Fruit fly (Drosophila melanogaster) whole organism, pupa: ENCODE measurements around the gene soti.
A peak's percentile ranks its signal among the peaks of the same experiment; 100 is the strongest.

ENCODE experiments used
- CG10348 ChIP-seq: fragments of 200-800 bp; sonication (Bioruptor generic); IDR thresholded peaks from 2 replicates; pipeline ENCODE4 v1.3.6; 2022; ENCODE audit warnings: missing biosample characterization, missing genetic modification characterization
- CG12605 ChIP-seq: fragments of 200-800 bp; sonication (Bioruptor generic); IDR thresholded peaks from 2 replicates; pipeline ENCODE4 v1.3.6; 2022; ENCODE audit warnings: missing biosample characterization, missing genetic modification characterization
- CG13204 ChIP-seq: fragments of 200-800 bp; sonication (Bioruptor generic); optimal IDR thresholded peaks from 2 replicates; lab custom pipeline; 2018; ENCODE audit warnings: missing biosample characterization, mild to moderate bottlenecking, missing genetic modification characterization, moderate library complexity
- CG14655 ChIP-seq: fragments of 200-800 bp; sonication (Bioruptor generic); optimal IDR thresholded peaks from 3 replicates; lab custom pipeline; 2017; ENCODE audit warnings: mild to moderate bottlenecking, missing biosample characterization, missing genetic modification reagents, missing genetic modification characterization
- CG15710 ChIP-seq: fragments of 200-800 bp; sonication (Bioruptor generic); optimal IDR thresholded peaks from 2 replicates; lab custom pipeline; 2018; ENCODE audit warnings: missing biosample characterization, mild to moderate bottlenecking, missing genetic modification characterization, moderate library complexity
- CG17806 ChIP-seq: fragments of 200-800 bp; sonication (Bioruptor generic); optimal IDR thresholded peaks from 2 replicates; lab custom pipeline; 2018; ENCODE audit warnings: missing biosample characterization, mild to moderate bottlenecking, missing genetic modification characterization, moderate library complexity
- CG32121 ChIP-seq: fragments of 200-800 bp; sonication (Bioruptor generic); IDR thresholded peaks from 2 replicates; pipeline ENCODE4 v1.3.6; 2022; ENCODE audit warnings: missing biosample characterization, missing genetic modification characterization
- CG34367 ChIP-seq: fragments of 200-800 bp; sonication (Bioruptor generic); optimal IDR thresholded peaks from 2 replicates; lab custom pipeline; 2018; ENCODE audit warnings: missing biosample characterization, mild to moderate bottlenecking, missing genetic modification characterization
- CG4496 ChIP-seq: fragments of 200-800 bp; sonication (Bioruptor generic); IDR thresholded peaks from 3 replicates; pipeline ENCODE4 v1.3.6; 2022; ENCODE audit warnings: missing biosample characterization, missing genetic modification characterization
- CG8159 ChIP-seq: fragments of 200-800 bp; sonication (Bioruptor generic); optimal IDR thresholded peaks from 3 replicates; lab custom pipeline; 2018; ENCODE audit warnings: missing biosample characterization, mild to moderate bottlenecking, missing genetic modification characterization, moderate library complexity
- CG8301 ChIP-seq: fragments of 200-800 bp; sonication (Bioruptor generic); optimal IDR thresholded peaks from 2 replicates; lab custom pipeline; 2018; ENCODE audit warnings: missing biosample characterization, mild to moderate bottlenecking, missing genetic modification characterization
- CG9948 ChIP-seq: fragments of 200-800 bp; sonication (Bioruptor generic); optimal IDR thresholded peaks from 2 replicates; lab custom pipeline; 2018; ENCODE audit warnings: missing biosample characterization, mild to moderate bottlenecking, missing genetic modification characterization, moderate library complexity
- D1 ChIP-seq: fragments of 200-800 bp; sonication (Bioruptor generic); optimal IDR thresholded peaks from 2 replicates; lab custom pipeline; 2018; ENCODE audit warnings: missing biosample characterization, mild to moderate bottlenecking, missing genetic modification characterization, moderate library complexity
- EcR ChIP-seq: fragments of 200-800 bp; sonication (Bioruptor generic); optimal IDR thresholded peaks from 3 replicates; lab custom pipeline; 2019; ENCODE audit warnings: missing biosample characterization, missing genetic modification characterization, mild to moderate bottlenecking, moderate library complexity, missing genetic modification reagents
- Ets98B ChIP-seq: fragments of 200-800 bp; sonication (Bioruptor generic); IDR thresholded peaks from 2 replicates; pipeline ENCODE4 v1.3.6; 2022; ENCODE audit warnings: missing biosample characterization, missing genetic modification characterization
- Pif1A ChIP-seq: fragments of 200-800 bp; sonication (Bioruptor generic); optimal IDR thresholded peaks from 3 replicates; lab custom pipeline; 2016; ENCODE audit warnings: missing biosample characterization, missing genetic modification characterization
- Pif1B ChIP-seq: fragments of 200-800 bp; sonication (Bioruptor generic); optimal IDR thresholded peaks from 3 replicates; lab custom pipeline; 2016; ENCODE audit warnings: missing biosample characterization, missing genetic modification characterization
- Snoo ChIP-seq: fragments of 200-800 bp; sonication (Bioruptor generic); optimal IDR thresholded peaks from 3 replicates; lab custom pipeline; 2017; ENCODE audit warnings: missing biosample characterization, mild to moderate bottlenecking, missing genetic modification characterization, inconsistent platforms
- fd96Ca ChIP-seq: fragments of 200-800 bp; sonication (Bioruptor generic); IDR thresholded peaks from 3 replicates; pipeline ENCODE4 v1.3.6; 2022; ENCODE audit warnings: missing biosample characterization, missing genetic modification characterization
- gl ChIP-seq: fragments of 200-800 bp; sonication (Bioruptor generic); optimal IDR thresholded peaks from 2 replicates; lab custom pipeline; 2018; ENCODE audit warnings: missing biosample characterization, mild to moderate bottlenecking, missing genetic modification characterization
- rn ChIP-seq: fragments of 200-800 bp; sonication (Bioruptor generic); IDR thresholded peaks from 2 replicates; pipeline ENCODE4 v1.3.6; 2022; ENCODE audit warnings: missing biosample characterization, missing genetic modification characterization

The soti gene

dm6 chr3R:14386088-14386822, 4.8 kb upstream of the soti start:
- TF ChIP-seq CG10348 (no peak), gl (tag; lab: Kevin White, UChicago) (no peak), CG17806 (tag; lab: Kevin White, UChicago) (peak; percentile 44), CG8301 (tag; lab: Kevin White, UChicago) (peak; percentile 21), Pif1A (GFP tag; lab: Kevin White, UChicago) (peak; percentile 48), CG4496 (GFP tag; lab: Robert Waterston, UW) (no peak), CG13204 (GFP tag; lab: Kevin White, UChicago) (no peak), CG14655 (GFP tag; lab: Kevin White, UChicago) (peak; percentile 67), CG8159 (tag; lab: Kevin White, UChicago) (peak; percentile 65), CG12605 (GFP tag; lab: Robert Waterston, UW) (no peak), EcR (no peak), CG9948 (tag; lab: Kevin White, UChicago) (peak; percentile 49), D1 (tag; lab: Kevin White, UChicago) (no peak), fd96Ca (no peak), CG34367 (tag; lab: Kevin White, UChicago) (peak; percentile 13), Pif1B (GFP tag; lab: Kevin White, UChicago) (peak; percentile 23), CG15710 (tag; lab: Kevin White, UChicago) (peak; percentile 50), rn (GFP tag; lab: Robert Waterston, UW) (no peak), Ets98B (GFP tag; lab: Robert Waterston, UW) (no peak), CG32121 (no peak), Snoo (tag; lab: Kevin White, UChicago) (peak; percentile 29)
- TF ChIP-seq, all 21 proteins: peak for 10

- no peak for TF ChIP-seq Ets98B (GFP tag; lab: Robert Waterston, UW)
- peak; percentile 51 for TF ChIP-seq CG14655 (GFP tag; lab: Kevin White, UChicago)
- TF ChIP-seq CG15710 (tag; lab: Kevin White, UChicago): peak; percentile 8
- peak; percentile 30 for TF ChIP-seq CG9948 (tag; lab: Kevin White, UChicago)
- no peak for TF ChIP-seq fd96Ca
- TF ChIP-seq CG13204 (GFP tag; lab: Kevin White, UChicago): no peak
- peak; percentile 6 for TF ChIP-seq CG8301 (tag; lab: Kevin White, UChicago)
- peak; percentile 32 for TF ChIP-seq CG17806 (tag; lab: Kevin White, UChicago)
- TF ChIP-seq CG34367 (tag; lab: Kevin White, UChicago): no peak
- TF ChIP-seq, all 21 proteins: peak for 5
These were observed 3.0 kb upstream of the soti start for dm6 chr3R:14384502-14384901.

dm6 chr3R:14382312-14383046, 980 bp upstream of the soti start:
- TF ChIP-seq Pif1A (GFP tag; lab: Kevin White, UChicago) (peak; percentile 41), EcR (peak; percentile 53), rn (GFP tag; lab: Robert Waterston, UW) (peak; percentile 50; the same call in 1 of the 2 replicates), CG13204 (GFP tag; lab: Kevin White, UChicago) (peak; percentile 46), gl (tag; lab: Kevin White, UChicago) (peak; percentile 68), CG14655 (GFP tag; lab: Kevin White, UChicago) (peak; percentile 92), CG9948 (tag; lab: Kevin White, UChicago) (peak; percentile 95), Ets98B (GFP tag; lab: Robert Waterston, UW) (peak; percentile 67), CG32121 (peak; percentile 79), CG4496 (GFP tag; lab: Robert Waterston, UW) (peak; percentile 78), CG17806 (tag; lab: Kevin White, UChicago) (peak; percentile 92), D1 (tag; lab: Kevin White, UChicago) (peak; percentile 91), CG10348 (no peak), Snoo (tag; lab: Kevin White, UChicago) (peak; percentile 83), Pif1B (GFP tag; lab: Kevin White, UChicago) (peak; percentile 58), fd96Ca (no peak), CG34367 (tag; lab: Kevin White, UChicago) (peak; percentile 87), CG12605 (GFP tag; lab: Robert Waterston, UW) (peak; percentile 49; the same call in 1 of the 2 replicates), CG8301 (tag; lab: Kevin White, UChicago) (peak; percentile 90), CG15710 (tag; lab: Kevin White, UChicago) (peak; percentile 92), CG8159 (tag; lab: Kevin White, UChicago) (peak; percentile 97)

dm6 chr3R:14373828-14374217, 7.7 kb downstream of the soti start:
- TF ChIP-seq CG4496 (GFP tag; lab: Robert Waterston, UW) (peak; percentile 85; the same call in 2 of the 3 replicates), CG15710 (tag; lab: Kevin White, UChicago) (peak; percentile 69), CG34367 (tag; lab: Kevin White, UChicago) (peak; percentile 73), Ets98B (GFP tag; lab: Robert Waterston, UW) (peak; percentile 82), EcR (no peak), CG8301 (tag; lab: Kevin White, UChicago) (peak; percentile 74), Pif1A (GFP tag; lab: Kevin White, UChicago) (peak; percentile 26), CG13204 (GFP tag; lab: Kevin White, UChicago) (no peak), Pif1B (GFP tag; lab: Kevin White, UChicago) (peak; percentile 42), CG10348 (no peak), CG14655 (GFP tag; lab: Kevin White, UChicago) (peak; percentile 70), CG9948 (tag; lab: Kevin White, UChicago) (peak; percentile 73), gl (tag; lab: Kevin White, UChicago) (no peak), D1 (tag; lab: Kevin White, UChicago) (peak; percentile 7), CG8159 (tag; lab: Kevin White, UChicago) (peak; percentile 73), Snoo (tag; lab: Kevin White, UChicago) (peak; percentile 19), fd96Ca (peak; percentile 44; the same call in 1 of the 3 replicates), CG32121 (peak; percentile 83), CG17806 (tag; lab: Kevin White, UChicago) (peak; percentile 78), rn (GFP tag; lab: Robert Waterston, UW) (peak; percentile 50; the same call in 1 of the 2 replicates), CG12605 (GFP tag; lab: Robert Waterston, UW) (peak; percentile 84)
